Fruit fly (Drosophila melanogaster): ENCODE results near the gene CG14624.

- no peak for TF ChIP-seq lilli (GFP tag; optimal IDR thresholded peaks at IDR 0.05)
- TF ChIP-seq NK7.1 (GFP tag; optimal IDR thresholded peaks at IDR 0.05): no peak
- TF ChIP-seq Neu2 (GFP tag; optimal IDR thresholded peaks at IDR 0.05; ENCODE audit: borderline replicate concordance): no peak
- TF ChIP-seq Atf6 (GFP tag; IDR thresholded peaks at IDR 0.05): no peak
- no peak for TF ChIP-seq crol (GFP tag; IDR thresholded peaks at IDR 0.05)
- TF ChIP-seq CG1233 (GFP tag; optimal IDR thresholded peaks at IDR 0.05): no peak
- no peak for TF ChIP-seq CG3726 (GFP tag; IDR thresholded peaks at IDR 0.05)
- no peak for TF ChIP-seq CG3281 (GFP tag; optimal IDR thresholded peaks at IDR 0.05)
- TF ChIP-seq usp (GFP tag; optimal IDR thresholded peaks at IDR 0.05): no peak
- TF ChIP-seq CG4328 (GFP tag; optimal IDR thresholded peaks at IDR 0.05): no peak
- no peak for TF ChIP-seq Mes4 (GFP tag; optimal IDR thresholded peaks at IDR 0.05)
Measured at dm6 chrX:1161913-1162439, 44.6 kb upstream of the CG14624 start, which contains the start of gene eIF4E7.
